Worm (Caenorhabditis elegans) whole organism, young adult: ENCODE data around the gene F35E12.10.

Experiments used
- B0019.2 ChIP-seq: fragments of 200-800 bp; sonication (Bioruptor generic); conservative IDR thresholded peaks from 2 replicates; pipeline ENCODE4 v1.3.6; 2022; ENCODE audit warnings: missing genetic modification reagents, missing genetic modification characterization, missing compliant biosample characterization
- B0336.3 ChIP-seq: fragments of 200-800 bp; sonication (Bioruptor generic); IDR thresholded peaks from 2 replicates; pipeline ENCODE4 v1.3.6; 2022; ENCODE audit warnings: missing genetic modification characterization, missing compliant biosample characterization
- C06A6.2 ChIP-seq: fragments of 200-800 bp; sonication (Bioruptor generic); conservative IDR thresholded peaks from 2 replicates; pipeline ENCODE4 v1.3.6; 2022; ENCODE audit warnings: missing genetic modification characterization, missing compliant biosample characterization
- C17E4.6 ChIP-seq: fragments of 200-800 bp; sonication (Bioruptor generic); IDR thresholded peaks from 2 replicates; pipeline ENCODE4 v1.3.6; 2022; ENCODE audit warnings: missing genetic modification reagents, missing genetic modification characterization, missing compliant biosample characterization
- D2030.7 ChIP-seq: fragments of 200-800 bp; sonication (Bioruptor generic); IDR thresholded peaks from 2 replicates; pipeline ENCODE4 v1.3.6; 2022; ENCODE audit warnings: missing genetic modification reagents, missing genetic modification characterization, missing compliant biosample characterization
- F23B12.7 ChIP-seq: sonication (generic microtip); optimal IDR thresholded peaks from 2 replicates; lab custom pipeline; 2017; ENCODE audit warnings: missing genetic modification characterization, mild to moderate bottlenecking, missing compliant biosample characterization, antibody characterized with exemption, moderate library complexity; ENCODE audit not compliant: insufficient read depth
- F33H1.4 ChIP-seq: fragments of 200-800 bp; sonication (Bioruptor generic); IDR thresholded peaks from 2 replicates; pipeline ENCODE4 v1.3.6; 2022; ENCODE audit warnings: missing genetic modification reagents, missing genetic modification characterization, missing compliant biosample characterization
- F49E8.2 ChIP-seq: sonication (generic microtip); optimal IDR thresholded peaks from 3 replicates; lab custom pipeline; 2017; ENCODE audit warnings: missing genetic modification characterization, mild to moderate bottlenecking, missing compliant biosample characterization, antibody characterized with exemption, moderate library complexity; ENCODE audit not compliant: insufficient read depth
- K11D2.4 ChIP-seq: fragments of 200-800 bp; sonication (Bioruptor generic); IDR thresholded peaks from 2 replicates; pipeline ENCODE4 v1.3.6; 2022; ENCODE audit warnings: missing genetic modification reagents, missing genetic modification characterization, missing compliant biosample characterization
- K12H6.12 ChIP-seq: fragments of 200-800 bp; sonication (Bioruptor generic); optimal IDR thresholded peaks from 2 replicates; lab custom pipeline; 2018; ENCODE audit warnings: mild to moderate bottlenecking, missing genetic modification characterization, missing compliant biosample characterization
- Y56A3A.18 ChIP-seq: fragments of 200-800 bp; sonication (Bioruptor generic); IDR thresholded peaks from 2 replicates; pipeline ENCODE4 v1.3.6; 2022; ENCODE audit warnings: missing genetic modification reagents, missing genetic modification characterization, missing compliant biosample characterization
- Y79H2A.3 ChIP-seq: fragments of 200-800 bp; sonication (Bioruptor generic); conservative IDR thresholded peaks from 2 replicates; pipeline ENCODE4 v1.3.6; 2022; ENCODE audit warnings: missing genetic modification reagents, missing genetic modification characterization, missing compliant biosample characterization
- ZK185.1 ChIP-seq: sonication (generic microtip); optimal IDR thresholded peaks from 2 replicates; lab custom pipeline; 2016; ENCODE audit warnings: mild to moderate bottlenecking, missing genetic modification characterization, missing compliant biosample characterization; ENCODE audit not compliant: poor library complexity, severe bottlenecking
- bed-2 ChIP-seq: fragments of 200-800 bp; sonication (Bioruptor generic); IDR thresholded peaks from 2 replicates; pipeline ENCODE4 v1.3.6; 2022; ENCODE audit warnings: missing genetic modification reagents, missing genetic modification characterization, missing compliant biosample characterization
- ccch-3 ChIP-seq: fragments of 200-800 bp; sonication (Bioruptor generic); optimal IDR thresholded peaks from 2 replicates; lab custom pipeline; 2018; ENCODE audit warnings: mild to moderate bottlenecking, missing genetic modification characterization, missing compliant biosample characterization
- cebp-1 ChIP-seq, 2 experiments: fragments of 200-800 bp in 1 of 2; sonication (Bioruptor generic) in 1 of 2; sonication (generic microtip) in 1 of 2; IDR thresholded peaks in 1 of 2; optimal IDR thresholded peaks in 1 of 2; 2 replicates each; pipeline versions ENCODE4 v1.3.6 to Lab custom; 2017 to 2022; ENCODE audit warnings: missing compliant biosample characterization in 2 of 2, missing genetic modification characterization in 2 of 2, mild to moderate bottlenecking in 1 of 2, missing genetic modification reagents in 1 of 2, moderate library complexity in 1 of 2
- chd-7 ChIP-seq: sonication (generic microtip); optimal IDR thresholded peaks from 2 replicates; lab custom pipeline; 2016; ENCODE audit warnings: mild to moderate bottlenecking, missing genetic modification characterization, moderate library complexity, missing compliant biosample characterization
- dox-1 ChIP-seq: fragments of 200-800 bp; sonication (Bioruptor generic); IDR thresholded peaks from 2 replicates; pipeline ENCODE4 v1.3.6; 2022; ENCODE audit warnings: missing genetic modification reagents, missing genetic modification characterization, missing compliant biosample characterization
- dpff-1 ChIP-seq: sonication (generic microtip); optimal IDR thresholded peaks from 2 replicates; lab custom pipeline; 2017; ENCODE audit warnings: mild to moderate bottlenecking, missing genetic modification characterization, missing compliant biosample characterization
- efl-1 ChIP-seq: fragments of 150-350 bp; optimal IDR thresholded peaks from 2 replicates; lab custom pipeline; 2014; ENCODE audit warnings: missing biosample characterization, missing genetic modification reagents, missing genetic modification characterization
- egrh-3 ChIP-seq: fragments of 200-800 bp; sonication (Bioruptor generic); IDR thresholded peaks from 2 replicates; pipeline ENCODE4 v1.3.6; 2022; ENCODE audit warnings: missing genetic modification reagents, missing genetic modification characterization, missing compliant biosample characterization
- ekl-4 ChIP-seq: fragments of 200-800 bp; sonication (Bioruptor generic); IDR thresholded peaks from 2 replicates; pipeline ENCODE4 v1.3.6; 2022; ENCODE audit warnings: missing genetic modification reagents, missing genetic modification characterization, missing compliant biosample characterization
- ets-4 ChIP-seq: fragments of 200-800 bp; sonication (Bioruptor generic); optimal IDR thresholded peaks from 2 replicates; lab custom pipeline; 2018; ENCODE audit warnings: mild to moderate bottlenecking, missing genetic modification characterization, missing compliant biosample characterization
- hrde-1 ChIP-seq: sonication (generic microtip); optimal IDR thresholded peaks from 2 replicates; lab custom pipeline; 2016; ENCODE audit warnings: missing genetic modification characterization, mild to moderate bottlenecking, missing compliant biosample characterization, moderate library complexity, missing genotype, missing genetic modification reagents, borderline replicate concordance
- lin-54 ChIP-seq: fragments of 200-800 bp; sonication (Bioruptor generic); optimal IDR thresholded peaks from 2 replicates; lab custom pipeline; 2018; ENCODE audit warnings: mild to moderate bottlenecking, missing genetic modification characterization, missing compliant biosample characterization
- madf-6 ChIP-seq: fragments of 200-800 bp; sonication (Bioruptor generic); IDR thresholded peaks from 2 replicates; pipeline ENCODE4 v1.3.6; 2022; ENCODE audit warnings: missing genetic modification reagents, missing genetic modification characterization, missing compliant biosample characterization
- mel-28 ChIP-seq: sonication (generic microtip); optimal IDR thresholded peaks from 2 replicates; lab custom pipeline; 2016; ENCODE audit warnings: borderline replicate concordance, mild to moderate bottlenecking, missing genetic modification characterization, missing compliant biosample characterization
- nfyb-1 ChIP-seq: fragments of 200-800 bp; sonication (Bioruptor generic); IDR thresholded peaks from 2 replicates; pipeline ENCODE4 v1.3.6; 2022; ENCODE audit warnings: missing genetic modification reagents, missing genetic modification characterization, missing compliant biosample characterization
- pbrm-1 ChIP-seq: fragments of 200-800 bp; sonication (Bioruptor generic); IDR thresholded peaks from 2 replicates; pipeline ENCODE4 v1.3.6; 2022; ENCODE audit warnings: missing genetic modification reagents, missing genetic modification characterization, missing compliant biosample characterization
- sdz-38 ChIP-seq: sonication (generic microtip); optimal IDR thresholded peaks from 2 replicates; lab custom pipeline; 2016; ENCODE audit warnings: missing genotype, missing genetic modification characterization, missing compliant biosample characterization
- somi-1 ChIP-seq: fragments of 200-800 bp; sonication (Bioruptor generic); optimal IDR thresholded peaks from 2 replicates; lab custom pipeline; 2018; ENCODE audit warnings: mild to moderate bottlenecking, missing genetic modification characterization, missing compliant biosample characterization
- xnd-1 ChIP-seq: sonication (generic microtip); optimal IDR thresholded peaks from 2 replicates; lab custom pipeline; 2016; ENCODE audit warnings: missing genotype, missing genetic modification reagents, missing genetic modification characterization, missing compliant biosample characterization
- zfh-2 ChIP-seq: fragments of 200-800 bp; sonication (Bioruptor generic); conservative IDR thresholded peaks from 2 replicates; pipeline ENCODE4 v1.3.6; 2022; ENCODE audit warnings: missing genetic modification reagents, missing genetic modification characterization, missing compliant biosample characterization
- ztf-26 ChIP-seq: sonication (generic microtip); optimal IDR thresholded peaks from 2 replicates; lab custom pipeline; 2017; ENCODE audit warnings: missing genetic modification characterization, missing compliant biosample characterization
- ztf-3 ChIP-seq: fragments of 200-800 bp; sonication (Bioruptor generic); optimal IDR thresholded peaks from 2 replicates; lab custom pipeline; 2018; ENCODE audit warnings: mild to moderate bottlenecking, missing genetic modification characterization, missing compliant biosample characterization
- ztf-6 ChIP-seq: fragments of 200-800 bp; sonication (Bioruptor generic); IDR thresholded peaks from 2 replicates; pipeline ENCODE4 v1.3.6; 2022; ENCODE audit warnings: missing genetic modification reagents, missing genetic modification characterization, missing compliant biosample characterization

The F35E12.10 gene

DNA sequence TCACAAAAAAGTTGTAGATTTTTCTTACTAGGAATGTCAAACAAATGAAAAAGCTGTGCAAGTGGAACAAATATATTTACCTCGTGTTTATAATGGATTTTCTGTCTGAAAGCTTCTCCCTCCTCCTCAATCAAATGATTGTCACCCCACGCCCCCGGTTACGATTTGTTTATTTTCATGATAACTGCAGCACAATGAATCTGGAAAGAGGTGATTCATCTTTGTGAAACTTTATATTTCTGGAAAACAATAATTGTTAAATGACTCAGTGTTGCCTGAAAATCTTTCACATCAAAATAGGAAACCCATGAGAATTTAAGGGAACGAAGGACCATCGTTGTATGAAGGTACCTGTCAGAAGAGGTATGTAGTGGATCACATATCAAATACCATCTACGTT lies at the start of gene F35E12.10:
F35E12.10 (minus strand) TSS at position 101 of the 400 bp plus-strand sequence.
- TF ChIP-seq zfh-2 (GFP tag; lab: Robert Waterston, UW) (no peak), ztf-3 (no peak), efl-1 (GFP tag; lab: Kevin White, UChicago) (no peak), K12H6.12 (tag; lab: Kevin White, UChicago) (no peak), somi-1 (GFP tag; lab: Kevin White, UChicago) (no peak), ccch-3 (GFP tag; lab: Kevin White, UChicago) (no peak), D2030.7 (GFP tag; lab: Robert Waterston, UW) (no peak), F23B12.7 (tag; lab: Kevin White, UChicago) (no peak), B0019.2 (GFP tag; lab: Robert Waterston, UW) (no peak), egrh-3 (no peak), sdz-38 (tag; lab: Kevin White, UChicago) (no peak)

DNA sequence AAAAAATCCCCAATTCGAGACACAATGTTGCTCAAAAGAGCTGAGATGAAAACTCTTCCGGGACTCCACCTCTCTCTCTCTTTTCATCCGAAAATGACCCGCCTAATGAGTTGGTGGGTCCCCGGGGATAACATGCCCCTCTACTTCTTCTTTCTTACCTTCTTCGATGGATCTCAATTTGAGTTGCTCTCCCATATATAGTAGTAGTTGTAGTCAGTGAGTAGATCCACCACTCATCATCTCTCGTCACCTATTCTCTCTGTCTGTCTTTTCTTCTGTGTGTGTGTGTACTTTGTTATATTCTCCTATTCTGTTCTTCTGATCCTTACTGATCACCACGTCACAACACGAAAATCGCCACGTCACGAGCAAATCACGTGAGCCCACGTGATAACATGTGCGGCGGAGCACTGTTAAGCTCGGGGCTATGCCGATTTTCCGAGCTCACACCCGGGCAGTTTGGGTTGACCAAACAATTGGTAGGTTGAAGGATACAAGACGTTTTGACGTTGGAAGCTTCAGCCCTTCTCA lies 47.8 kb upstream of the F35E12.10 start, which contains the start of gene twk-32:
twk-32 (plus strand) TSS at position 396 of the 531 bp plus-strand sequence.
- TF ChIP-seq xnd-1 (tag; lab: Kevin White, UChicago) (no peak), dpff-1 (peak; percentile 24), K11D2.4 (GFP tag; lab: Robert Waterston, UW) (0 out of 2 replicates have a peak, but pooled peaks have one; percentile 15), hrde-1 (tag; lab: Kevin White, UChicago) (no peak), ztf-26 (peak; percentile 23), F33H1.4 (no peak), Y56A3A.18 (GFP tag; lab: Robert Waterston, UW) (no peak), cebp-1 (GFP tag; IDR thresholded peaks at IDR 0.05; lab: Robert Waterston, UW) (no peak), cebp-1 (tag; optimal IDR thresholded peaks at IDR 0.05; lab: Kevin White, UChicago) (peak; percentile 51), C17E4.6 (GFP tag; lab: Robert Waterston, UW) (no peak), Y79H2A.3 (GFP tag; lab: Robert Waterston, UW) (no peak), C06A6.2 (GFP tag; lab: Robert Waterston, UW) (0 out of 2 replicates have a peak, but pooled peaks have one; percentile 9), dox-1 (GFP tag; lab: Robert Waterston, UW) (peak; percentile 31; the same call in 1 of the 2 replicates), pbrm-1 (GFP tag; lab: Robert Waterston, UW) (0 out of 2 replicates have a peak, but pooled peaks have one; percentile 8), nfyb-1 (peak; percentile 60; the same call in 1 of the 2 replicates), ztf-6 (GFP tag; lab: Robert Waterston, UW) (no peak), bed-2 (GFP tag; lab: Robert Waterston, UW) (no peak), madf-6 (GFP tag; lab: Robert Waterston, UW) (0 out of 2 replicates have a peak, but pooled peaks have one; percentile 3), chd-7 (tag; lab: Kevin White, UChicago) (peak; percentile 31), mel-28 (tag; lab: Kevin White, UChicago) (no peak), F49E8.2 (tag; lab: Kevin White, UChicago) (no peak), efl-1 (GFP tag; lab: Kevin White, UChicago) (no peak), B0336.3 (peak; percentile 58), ZK185.1 (no peak), lin-54 (no peak), ekl-4 (GFP tag; lab: Robert Waterston, UW) (0 out of 2 replicates have a peak, but pooled peaks have one; percentile 29), zfh-2 (GFP tag; lab: Robert Waterston, UW) (no peak), ets-4 (no peak)
